Fruit fly (Drosophila melanogaster) whole organism, embryonic: ENCODE data around the gene Non3.
A peak's percentile ranks its signal among the peaks of the same experiment; 100 is the strongest.

Source experiments
- Atf-2 ChIP-seq: fragments of 200-800 bp; sonication (Bioruptor generic); optimal IDR thresholded peaks from 2 replicates; lab custom pipeline; 2016; ENCODE audit warnings: missing biosample characterization, missing genetic modification characterization
- Atf6 ChIP-seq: fragments of 200-800 bp; sonication (Bioruptor generic); IDR thresholded peaks from 2 replicates; pipeline ENCODE4 v1.3.6; 2022; ENCODE audit warnings: missing biosample characterization, missing genetic modification characterization
- B-H2 ChIP-seq: fragments of 200-800 bp; sonication (Bioruptor generic); optimal IDR thresholded peaks from 2 replicates; lab custom pipeline; 2018; ENCODE audit warnings: missing biosample characterization, mild to moderate bottlenecking, missing genetic modification characterization
- CG1024 ChIP-seq: fragments of 200-800 bp; sonication (Bioruptor generic); IDR thresholded peaks from 2 replicates; pipeline ENCODE4 v1.3.6; 2022; ENCODE audit warnings: missing biosample characterization, missing genetic modification characterization
- CG10979 ChIP-seq: fragments of 200-800 bp; sonication (Bioruptor generic); optimal IDR thresholded peaks from 2 replicates; lab custom pipeline; 2018; ENCODE audit warnings: missing biosample characterization, mild to moderate bottlenecking, missing genetic modification characterization, moderate library complexity
- CG11398 ChIP-seq: fragments of 200-800 bp; sonication (Bioruptor generic); optimal IDR thresholded peaks from 2 replicates; lab custom pipeline; 2016; ENCODE audit warnings: missing biosample characterization, missing genetic modification characterization
- CG11504 ChIP-seq: fragments of 200-800 bp; sonication (Bioruptor generic); optimal IDR thresholded peaks from 3 replicates; lab custom pipeline; 2019; ENCODE audit warnings: missing biosample characterization, mild to moderate bottlenecking, missing genetic modification characterization, moderate library complexity
- CG11695 ChIP-seq: fragments of 200-800 bp; sonication (Bioruptor generic); IDR thresholded peaks from 3 replicates; pipeline ENCODE4 v1.3.6; 2022; ENCODE audit warnings: missing biosample characterization, missing genetic modification characterization
- CG11723 ChIP-seq: fragments of 200-800 bp; sonication (Bioruptor generic); optimal IDR thresholded peaks from 2 replicates; lab custom pipeline; 2017; ENCODE audit warnings: missing biosample characterization, mild to moderate bottlenecking, missing genetic modification characterization
- CG12744 ChIP-seq: fragments of 200-800 bp; sonication (Bioruptor generic); optimal IDR thresholded peaks from 2 replicates; lab custom pipeline; 2016; ENCODE audit warnings: missing biosample characterization, missing genetic modification characterization
- CG13424 ChIP-seq: fragments of 200-800 bp; sonication (Bioruptor generic); optimal IDR thresholded peaks from 2 replicates; lab custom pipeline; 2019; ENCODE audit warnings: missing biosample characterization, mild to moderate bottlenecking, missing genetic modification characterization, moderate library complexity
- CG16813 ChIP-seq: fragments of 200-800 bp; sonication (Bioruptor generic); IDR thresholded peaks from 3 replicates; pipeline ENCODE4 v1.3.6; 2022; ENCODE audit warnings: missing biosample characterization, missing genetic modification characterization; ENCODE audit not compliant: partially characterized antibody
- CG17912 ChIP-seq: fragments of 200-800 bp; sonication (Bioruptor generic); optimal IDR thresholded peaks from 2 replicates; lab custom pipeline; 2018; ENCODE audit warnings: missing biosample characterization, mild to moderate bottlenecking, missing genetic modification characterization
- CG2116 ChIP-seq: fragments of 200-800 bp; sonication (Bioruptor generic); optimal IDR thresholded peaks from 3 replicates; lab custom pipeline; 2018; ENCODE audit warnings: missing biosample characterization, mild to moderate bottlenecking, missing genetic modification characterization
- CG31224 ChIP-seq: fragments of 200-800 bp; sonication (Bioruptor generic); IDR thresholded peaks from 2 replicates; pipeline ENCODE4 v1.3.6; 2022; ENCODE audit warnings: missing biosample characterization, missing genetic modification characterization
- CG42726 ChIP-seq: fragments of 200-800 bp; sonication (Bioruptor generic); IDR thresholded peaks from 2 replicates; pipeline ENCODE4 v1.3.6; 2022; ENCODE audit warnings: missing biosample characterization, missing genetic modification characterization; ENCODE audit not compliant: partially characterized antibody
- CG4404 ChIP-seq: fragments of 200-800 bp; sonication (Bioruptor generic); IDR thresholded peaks from 2 replicates; pipeline ENCODE4 v1.3.6; 2022; ENCODE audit warnings: missing biosample characterization, missing genetic modification characterization
- CG6175 ChIP-seq: fragments of 200-800 bp; sonication (Bioruptor generic); IDR thresholded peaks from 3 replicates; pipeline ENCODE4 v1.3.6; 2022; ENCODE audit warnings: missing biosample characterization, missing genetic modification characterization
- CG7745 ChIP-seq: fragments of 200-800 bp; sonication (Bioruptor generic); optimal IDR thresholded peaks from 2 replicates; lab custom pipeline; 2018; ENCODE audit warnings: missing biosample characterization, mild to moderate bottlenecking, missing genetic modification characterization, moderate library complexity
- CG8089 ChIP-seq: fragments of 200-800 bp; sonication (Bioruptor generic); optimal IDR thresholded peaks from 3 replicates; lab custom pipeline; 2016; ENCODE audit warnings: missing biosample characterization, missing genetic modification characterization
- CG9215 ChIP-seq: fragments of 200-800 bp; sonication (Bioruptor generic); IDR thresholded peaks from 2 replicates; pipeline ENCODE4 v1.3.6; 2022; ENCODE audit warnings: missing biosample characterization, missing genetic modification characterization
- Elba2 ChIP-seq: fragments of 200-800 bp; sonication (Bioruptor generic); optimal IDR thresholded peaks from 3 replicates; lab custom pipeline; 2016; ENCODE audit warnings: missing biosample characterization, missing genetic modification characterization
- Hmx ChIP-seq: fragments of 200-800 bp; sonication (Bioruptor generic); optimal IDR thresholded peaks from 2 replicates; lab custom pipeline; 2016; ENCODE audit warnings: missing biosample characterization, missing genetic modification characterization
- MBD-R2 ChIP-seq: fragments of 200-800 bp; sonication (Bioruptor generic); IDR thresholded peaks from 2 replicates; pipeline ENCODE4 v1.3.6; 2022; ENCODE audit warnings: missing biosample characterization, missing genetic modification characterization
- NC2β ChIP-seq: fragments of 200-800 bp; sonication (Bioruptor generic); optimal IDR thresholded peaks from 2 replicates; lab custom pipeline; 2016; ENCODE audit warnings: missing biosample characterization, missing genetic modification characterization
- Nf-YB ChIP-seq: fragments of 200-800 bp; sonication (Bioruptor generic); optimal IDR thresholded peaks from 3 replicates; lab custom pipeline; 2019; ENCODE audit warnings: missing biosample characterization, mild to moderate bottlenecking, missing genetic modification characterization, moderate library complexity
- Ravus ChIP-seq: fragments of 200-800 bp; sonication (Bioruptor generic); IDR thresholded peaks from 2 replicates; pipeline ENCODE4 v1.3.6; 2022; ENCODE audit warnings: missing biosample characterization, missing genetic modification characterization
- Sry-β ChIP-seq: fragments of 200-800 bp; sonication (Bioruptor generic); optimal IDR thresholded peaks from 2 replicates; lab custom pipeline; 2018; ENCODE audit warnings: missing biosample characterization, mild to moderate bottlenecking, missing genetic modification characterization, moderate library complexity
- Xbp1 ChIP-seq: fragments of 200-800 bp; sonication (Bioruptor generic); optimal IDR thresholded peaks from 3 replicates; lab custom pipeline; 2016; ENCODE audit warnings: missing biosample characterization, mild to moderate bottlenecking, missing genetic modification characterization
- Xrp1 ChIP-seq: fragments of 200-800 bp; sonication (Bioruptor generic); IDR thresholded peaks from 2 replicates; pipeline ENCODE4 v1.3.6; 2022; ENCODE audit warnings: missing biosample characterization, missing genetic modification characterization
- amos ChIP-seq: fragments of 200-800 bp; sonication (Bioruptor generic); IDR thresholded peaks from 2 replicates; pipeline ENCODE4 v1.3.6; 2022; ENCODE audit warnings: missing biosample characterization, missing genetic modification characterization; ENCODE audit not compliant: partially characterized antibody
- bcd ChIP-seq: fragments of 200-800 bp; sonication (Bioruptor generic); optimal IDR thresholded peaks from 2 replicates; lab custom pipeline; 2017; ENCODE audit warnings: missing biosample characterization, mild to moderate bottlenecking, missing genetic modification characterization
- exex ChIP-seq: fragments of 200-800 bp; sonication (Bioruptor generic); optimal IDR thresholded peaks from 4 replicates; lab custom pipeline; 2018; ENCODE audit warnings: missing biosample characterization, mild to moderate bottlenecking, missing genetic modification characterization, moderate library complexity
- gcm ChIP-seq: fragments of 200-800 bp; sonication (Bioruptor generic); optimal IDR thresholded peaks from 2 replicates; lab custom pipeline; 2019; ENCODE audit warnings: missing biosample characterization, mild to moderate bottlenecking, missing genetic modification characterization, moderate library complexity
- gsb-n ChIP-seq: fragments of 200-800 bp; sonication (Bioruptor generic); optimal IDR thresholded peaks from 3 replicates; lab custom pipeline; 2018; ENCODE audit warnings: missing biosample characterization, mild to moderate bottlenecking, missing genetic modification characterization
- ham ChIP-seq: fragments of 200-800 bp; sonication (Bioruptor generic); IDR thresholded peaks from 2 replicates; pipeline ENCODE4 v1.3.6; 2022; ENCODE audit warnings: missing biosample characterization, missing genetic modification characterization
- her ChIP-seq: fragments of 200-800 bp; sonication (Bioruptor generic); optimal IDR thresholded peaks from 2 replicates; lab custom pipeline; 2016; ENCODE audit warnings: missing biosample characterization, missing genetic modification characterization
- hkb ChIP-seq, 2 experiments: fragments of 200-800 bp in 1 of 2; fragments of >200 bp in 1 of 2; sonication (Bioruptor generic) in 1 of 2; IDR thresholded peaks in 1 of 2; optimal IDR thresholded peaks in 1 of 2; 2 replicates each; pipeline versions ENCODE4 v1.3.6 to Lab custom; 2017 to 2022; ENCODE audit warnings: missing biosample characterization in 1 of 2, missing genetic modification characterization in 1 of 2
- ken ChIP-seq: fragments of 200-800 bp; sonication (Bioruptor generic); IDR thresholded peaks from 3 replicates; pipeline ENCODE4 v1.3.6; 2022; ENCODE audit warnings: missing biosample characterization, missing genetic modification characterization
- lbe ChIP-seq: fragments of 200-800 bp; sonication (Bioruptor generic); optimal IDR thresholded peaks from 2 replicates; lab custom pipeline; 2016; ENCODE audit warnings: missing biosample characterization, mild to moderate bottlenecking, missing genetic modification characterization
- luna ChIP-seq: fragments of 200-800 bp; sonication (Bioruptor generic); optimal IDR thresholded peaks from 2 replicates; lab custom pipeline; 2016; ENCODE audit warnings: missing biosample characterization, missing genetic modification characterization
- phol ChIP-seq: fragments of 200-800 bp; sonication (Bioruptor generic); optimal IDR thresholded peaks from 3 replicates; lab custom pipeline; 2018; ENCODE audit warnings: missing biosample characterization, mild to moderate bottlenecking, missing genetic modification characterization, moderate library complexity
- pnt ChIP-seq: fragments of 200-800 bp; sonication (Bioruptor generic); optimal IDR thresholded peaks from 3 replicates; lab custom pipeline; 2016; ENCODE audit warnings: missing biosample characterization, missing genetic modification characterization
- pum ChIP-seq: fragments of 200-800 bp; sonication (Bioruptor generic); optimal IDR thresholded peaks from 2 replicates; lab custom pipeline; 2016; ENCODE audit warnings: missing biosample characterization, missing genetic modification characterization
- sens ChIP-seq: fragments of 200-800 bp; sonication (Bioruptor generic); peaks from one replicate; lab custom pipeline; 2016; ENCODE audit warnings: missing biosample characterization, missing genetic modification characterization
- shn ChIP-seq: fragments of 200-800 bp; sonication (Bioruptor generic); optimal IDR thresholded peaks from 3 replicates; lab custom pipeline; 2016; ENCODE audit warnings: missing biosample characterization, missing genetic modification characterization
- so ChIP-seq: fragments of 200-800 bp; sonication (Bioruptor generic); IDR thresholded peaks from 3 replicates; pipeline ENCODE4 v1.3.6; 2022; ENCODE audit warnings: missing biosample characterization, missing genetic modification characterization
- sr ChIP-seq: fragments of 200-800 bp; sonication (Bioruptor generic); IDR thresholded peaks from 3 replicates; pipeline ENCODE4 v1.3.6; 2022; ENCODE audit warnings: missing biosample characterization, missing genetic modification characterization
- toy ChIP-seq: fragments of 200-800 bp; sonication (Bioruptor generic); IDR thresholded peaks from 2 replicates; pipeline ENCODE4 v1.3.6; 2022; ENCODE audit warnings: missing biosample characterization, missing genetic modification characterization
- tup ChIP-seq: fragments of 200-800 bp; sonication (Bioruptor generic); optimal IDR thresholded peaks from 2 replicates; lab custom pipeline; 2016; ENCODE audit warnings: missing biosample characterization, mild to moderate bottlenecking, missing genetic modification characterization, moderate library complexity

Gene Non3

DNA sequence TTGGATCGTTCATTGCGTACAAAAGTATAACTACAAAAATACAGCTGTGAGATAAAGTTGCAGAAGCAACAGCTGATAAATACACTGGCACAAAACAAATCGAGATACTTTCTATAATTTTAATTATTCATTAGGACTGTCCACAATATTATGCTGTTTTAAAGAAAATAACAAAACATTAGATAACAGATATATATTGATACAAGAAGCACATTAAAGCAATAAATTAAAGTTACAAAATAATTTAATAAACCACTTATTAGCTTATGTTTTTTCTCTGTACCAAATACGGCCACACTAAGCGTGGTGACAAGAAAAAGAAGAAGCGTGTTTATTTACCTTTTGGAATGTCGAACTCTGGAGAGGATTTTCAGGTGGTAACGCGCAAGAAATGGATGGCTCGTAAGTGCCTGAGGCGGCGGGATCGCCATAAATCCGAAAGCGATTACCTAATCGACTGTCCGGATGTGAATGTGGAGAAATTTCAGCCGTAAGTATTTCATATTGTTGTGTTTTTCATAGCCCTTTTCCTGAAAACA lies 3.2 kb upstream of the Non3 start, which contains the start of the genes CG7988 and CG7183 (continued):
- peak; percentile 97 for TF ChIP-seq CG11504 (tag; lab: Kevin White, UChicago)
- TF ChIP-seq so (GFP tag; lab: Robert Waterston, UW) = peak; percentile 97
- TF ChIP-seq CG16813 (GFP tag; lab: Robert Waterston, UW) = no peak
- TF ChIP-seq CG4404 = peak; percentile 98
- no peak for TF ChIP-seq CG42726 (GFP tag; lab: Robert Waterston, UW)
- TF ChIP-seq CG11723 = peak; percentile 92
- TF ChIP-seq CG13424 (tag; lab: Kevin White, UChicago) = peak; percentile 99
- TF ChIP-seq Atf-2 = peak; percentile 96
- peak; percentile 91 for TF ChIP-seq ham
- peak; percentile 97 for TF ChIP-seq CG9215 (GFP tag; lab: Robert Waterston, UW)
- TF ChIP-seq MBD-R2 (GFP tag; lab: Robert Waterston, UW) = peak; percentile 99
- peak; percentile 93 for TF ChIP-seq CG6175
- peak; percentile 95 for TF ChIP-seq CG31224 (GFP tag; lab: Robert Waterston, UW)
- peak; percentile 95 for TF ChIP-seq toy (GFP tag; lab: Robert Waterston, UW)
- peak; percentile 87 for TF ChIP-seq luna (GFP tag; lab: Kevin White, UChicago)
- no peak for TF ChIP-seq amos
- TF ChIP-seq CG11695 = peak; percentile 99
- peak; percentile 96 for TF ChIP-seq pum
- TF ChIP-seq ken (GFP tag; lab: Robert Waterston, UW) = peak; percentile 96
- TF ChIP-seq hkb (optimal IDR thresholded peaks at IDR 0.05; lab: Kevin White, UChicago) = no peak
- peak; percentile 98 for TF ChIP-seq hkb (GFP tag; IDR thresholded peaks at IDR 0.05; lab: Robert Waterston, UW)
- TF ChIP-seq CG12744 = peak; percentile 94
- peak; percentile 96 for TF ChIP-seq bcd (GFP tag; lab: Kevin White, UChicago)
- peak; percentile 99 for TF ChIP-seq gcm (GFP tag; lab: Kevin White, UChicago)
- TF ChIP-seq NC2β = peak; percentile 94
- TF ChIP-seq Atf6 (GFP tag; lab: Robert Waterston, UW) = peak; percentile 97
- TF ChIP-seq CG1024 = peak; percentile 94
- peak; percentile 99 for TF ChIP-seq Xrp1 (GFP tag; lab: Robert Waterston, UW)
- peak; percentile 95 for TF ChIP-seq Hmx
- TF ChIP-seq phol = peak; percentile 98
- TF ChIP-seq pnt (GFP tag; lab: Kevin White, UChicago) = peak; percentile 95
- peak; percentile 94 for TF ChIP-seq CG8089 (GFP tag; lab: Kevin White, UChicago)
- peak; percentile 96 for TF ChIP-seq B-H2 (GFP tag; lab: Kevin White, UChicago)
- TF ChIP-seq Nf-YB (GFP tag; lab: Kevin White, UChicago) = peak; percentile 89
- TF ChIP-seq Xbp1 (GFP tag; lab: Kevin White, UChicago) = peak; percentile 98
- peak; percentile 90 for TF ChIP-seq shn (GFP tag; lab: Kevin White, UChicago)
- peak; percentile 84 for TF ChIP-seq CG11398 (GFP tag; lab: Kevin White, UChicago)
- TF ChIP-seq exex (tag; lab: Kevin White, UChicago) = peak; percentile 82
- TF ChIP-seq CG17912 (GFP tag; lab: Kevin White, UChicago) = peak; percentile 83
- peak; percentile 74; the same call in 2 of the 3 replicates for TF ChIP-seq sr (GFP tag; lab: Robert Waterston, UW)
- TF ChIP-seq CG2116 (GFP tag; lab: Kevin White, UChicago) = peak; percentile 90
- TF ChIP-seq CG10979 (tag; lab: Kevin White, UChicago) = peak; percentile 98
- peak; percentile 82 for TF ChIP-seq her (GFP tag; lab: Kevin White, UChicago)
- TF ChIP-seq CG7745 (tag; lab: Kevin White, UChicago) = peak; percentile 90
- TF ChIP-seq gsb-n (tag; lab: Kevin White, UChicago) = peak; percentile 99
- peak; percentile 91 for TF ChIP-seq lbe
- TF ChIP-seq Elba2 (GFP tag; lab: Kevin White, UChicago) = peak; percentile 93
- peak; percentile 90 for TF ChIP-seq tup (GFP tag; lab: Kevin White, UChicago)
- TF ChIP-seq Ravus = peak; percentile 96
- TF ChIP-seq sens (GFP tag; lab: Kevin White, UChicago) = peak; percentile 99
- TF ChIP-seq Sry-β = peak; percentile 65
